Worm (Caenorhabditis elegans): ENCODE results near the gene R03G8.1.

Gene R03G8.1

ce11 chrX:13048258-13048657 is 36.1 kb upstream of the R03G8.1 start, which contains the start of gene C53C7.3:
C53C7.3 (plus strand) TSS chrX:13048558.
- TF ChIP-seq nhr-28 (tag; optimal IDR thresholded peaks at IDR 0.05) (no peak), jun-1 (tag; optimal IDR thresholded peaks at IDR 0.05) (no peak), fos-1 (tag; optimal IDR thresholded peaks at IDR 0.05) (no peak), lsy-12 (tag; optimal IDR thresholded peaks at IDR 0.05) (no peak), tbx-2 (tag; optimal IDR thresholded peaks at IDR 0.05) (no peak), lin-39 (tag; optimal IDR thresholded peaks at IDR 0.05) (no peak), zag-1 (tag; optimal IDR thresholded peaks at IDR 0.05) (no peak), ceh-16 (tag; optimal IDR thresholded peaks at IDR 0.05) (no peak), nhr-76 (tag; optimal IDR thresholded peaks at IDR 0.05) (no peak), R02D3.7 (tag; optimal IDR thresholded peaks at IDR 0.05) (no peak), ama-1 (optimal IDR thresholded peaks at IDR 0.05) (no peak)

DNA sequence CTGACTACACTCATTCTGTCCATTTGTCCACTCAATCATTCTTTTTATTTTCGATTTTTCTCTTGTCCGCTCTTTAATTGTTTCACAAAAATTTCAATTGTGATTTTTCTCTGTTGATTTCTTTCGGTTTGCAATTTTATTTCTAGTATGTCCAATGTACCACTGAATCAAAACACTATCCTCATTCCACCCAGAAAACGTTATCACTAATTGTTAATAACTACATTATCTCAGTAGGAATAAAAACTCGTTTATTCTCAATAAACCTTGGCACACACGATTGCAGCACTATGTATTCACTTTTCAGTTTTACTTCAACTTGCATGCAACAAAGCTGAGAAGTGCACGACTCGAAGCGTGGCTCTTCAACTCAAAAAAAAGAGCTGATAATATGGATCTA is 33.0 kb upstream of the R03G8.1 start, which contains the start of gene K03A11.1:
Gene K03A11.1, plus strand, starts transcription at position 301 of the 400 bp plus-strand sequence.
- no peak for TF ChIP-seq egl-5 (tag; optimal IDR thresholded peaks at IDR 0.05)
- no peak for TF ChIP-seq mml-1 (tag; optimal IDR thresholded peaks at IDR 0.05)
- no peak for TF ChIP-seq elt-2 (tag; optimal IDR thresholded peaks at IDR 0.05)
- no peak for TF ChIP-seq sea-2 (GFP tag; optimal IDR thresholded peaks at IDR 0.05)
- no peak for TF ChIP-seq eor-1 (tag; optimal IDR thresholded peaks at IDR 0.05)

DNA sequence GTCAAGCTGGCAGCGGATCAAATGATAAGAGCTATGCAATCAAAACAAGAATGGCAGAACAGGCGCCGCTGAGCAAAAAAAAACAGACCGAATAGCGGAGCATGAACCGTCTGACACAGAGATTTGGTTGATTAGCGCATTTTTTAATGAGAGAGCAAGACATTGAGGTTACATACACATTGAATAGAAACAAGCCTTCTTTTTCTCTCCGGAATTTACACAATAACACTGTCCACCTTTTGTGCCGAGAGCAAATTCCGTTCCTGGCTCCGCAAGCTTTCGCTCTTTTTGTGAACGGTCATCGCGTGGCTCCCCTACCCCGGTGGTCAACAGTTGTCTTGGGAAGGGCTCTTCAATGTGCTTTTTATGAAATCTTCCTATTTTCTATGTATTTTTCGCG is 28.8 kb upstream of the R03G8.1 start, which contains the start of gene K03A11.6:
Gene K03A11.6, plus strand, starts transcription at position 301 of the 400 bp plus-strand sequence.
- TF ChIP-seq nhr-28 (tag; optimal IDR thresholded peaks at IDR 0.05) (no peak), nhr-23 (tag; optimal IDR thresholded peaks at IDR 0.05) (no peak), lin-15B (tag; optimal IDR thresholded peaks at IDR 0.05) (no peak), nhr-43 (tag; optimal IDR thresholded peaks at IDR 0.05; ENCODE audit: poor library complexity, severe bottlenecking) (no peak), elt-3 (tag; optimal IDR thresholded peaks at IDR 0.05) (no peak), unc-62 (GFP tag; optimal IDR thresholded peaks at IDR 0.05) (no peak), daf-12 (tag; optimal IDR thresholded peaks at IDR 0.05) (no peak), fkh-2 (tag; optimal IDR thresholded peaks at IDR 0.05) (no peak), sea-2 (GFP tag; optimal IDR thresholded peaks at IDR 0.05) (no peak), elt-2 (tag; optimal IDR thresholded peaks at IDR 0.05) (no peak), lin-39 (tag; optimal IDR thresholded peaks at IDR 0.05) (no peak), ceh-28 (tag; optimal IDR thresholded peaks at IDR 0.05) (no peak), egl-27 (tag; optimal IDR thresholded peaks at IDR 0.05) (no peak)

DNA sequence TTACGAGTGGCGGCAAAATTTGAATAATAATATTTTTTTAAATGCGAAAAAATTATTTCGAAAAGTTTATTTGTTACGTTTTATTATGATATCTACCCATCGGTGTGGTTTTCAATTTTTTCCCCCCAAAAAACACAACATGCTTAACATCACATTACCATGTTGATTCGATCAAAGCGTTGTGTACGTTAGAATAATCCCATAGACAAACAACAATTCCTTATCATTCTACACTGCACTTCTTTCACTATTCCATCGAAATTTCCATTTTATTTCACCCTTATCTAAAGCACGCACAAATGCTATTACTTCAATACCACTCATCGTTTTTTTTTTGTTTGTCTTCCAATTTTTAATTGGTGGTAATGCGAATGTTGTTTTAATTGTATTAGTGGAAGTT is 24.4 kb upstream of the R03G8.1 start:
- TF ChIP-seq skn-1 (tag; optimal IDR thresholded peaks at IDR 0.05): peak; percentile 11
- TF ChIP-seq pqm-1 (tag; optimal IDR thresholded peaks at IDR 0.05): peak; percentile 51
- TF ChIP-seq jun-1 (tag; optimal IDR thresholded peaks at IDR 0.05): peak; percentile 6
- TF ChIP-seq elt-2 (tag; optimal IDR thresholded peaks at IDR 0.05): peak; percentile 88
- TF ChIP-seq fkh-2 (tag; optimal IDR thresholded peaks at IDR 0.05): no peak
- TF ChIP-seq pha-4 (tag; optimal IDR thresholded peaks at IDR 0.05): peak; percentile 78
- no peak for TF ChIP-seq elt-3 (tag; optimal IDR thresholded peaks at IDR 0.05)

ce11 chrX:13061366-13061765 is 23.0 kb upstream of the R03G8.1 start:
- TF ChIP-seq nfya-1 (tag; optimal IDR thresholded peaks at IDR 0.05; ENCODE audit: insufficient read depth) (no peak), tbx-2 (tag; optimal IDR thresholded peaks at IDR 0.05) (no peak), ztf-11 (tag; optimal IDR thresholded peaks at IDR 0.05) (no peak), ceh-28 (tag; optimal IDR thresholded peaks at IDR 0.05) (no peak), sea-2 (GFP tag; optimal IDR thresholded peaks at IDR 0.05) (no peak), mdl-1 (tag; optimal IDR thresholded peaks at IDR 0.05) (no peak), mml-1 (tag; optimal IDR thresholded peaks at IDR 0.05) (no peak), pqm-1 (tag; optimal IDR thresholded peaks at IDR 0.05) (no peak), elt-1 (tag; optimal IDR thresholded peaks at IDR 0.05) (no peak)
